Fruit fly (Drosophila melanogaster) whole organism, embryonic: Measurements from ENCODE around the gene CG18749.

Experiments used
- B-H1 ChIP-seq: fragments of 200-800 bp; sonication (Bioruptor generic); IDR thresholded peaks from 3 replicates; pipeline ENCODE4 v1.3.6; 2022; ENCODE audit warnings: missing biosample characterization, missing genetic modification characterization
- B-H2 ChIP-seq: fragments of 200-800 bp; sonication (Bioruptor generic); optimal IDR thresholded peaks from 2 replicates; lab custom pipeline; 2018; ENCODE audit warnings: missing biosample characterization, mild to moderate bottlenecking, missing genetic modification characterization
- Bgb ChIP-seq: fragments of 200-800 bp; sonication (Bioruptor generic); IDR thresholded peaks from 2 replicates; pipeline ENCODE4 v1.3.6; 2022; ENCODE audit warnings: missing biosample characterization, missing genetic modification characterization; ENCODE audit not compliant: partially characterized antibody
- CG14441 ChIP-seq: fragments of 200-800 bp; sonication (Bioruptor generic); IDR thresholded peaks from 2 replicates; pipeline ENCODE4 v1.3.6; 2022; ENCODE audit warnings: missing biosample characterization, missing genetic modification characterization
- CG15479 ChIP-seq: fragments of 200-800 bp; sonication (Bioruptor generic); optimal IDR thresholded peaks from 3 replicates; lab custom pipeline; 2019; ENCODE audit warnings: missing biosample characterization, mild to moderate bottlenecking, missing genetic modification characterization, moderate library complexity
- CG17612 ChIP-seq: fragments of 200-800 bp; sonication (Bioruptor generic); IDR thresholded peaks from 2 replicates; pipeline ENCODE4 v1.3.6; 2022; ENCODE audit warnings: missing biosample characterization, missing genetic modification characterization
- CG1792 ChIP-seq: fragments of 200-800 bp; sonication (Bioruptor generic); optimal IDR thresholded peaks from 2 replicates; lab custom pipeline; 2016; ENCODE audit warnings: missing biosample characterization, missing genetic modification characterization
- CG18011 ChIP-seq: fragments of 200-800 bp; sonication (Bioruptor generic); optimal IDR thresholded peaks from 2 replicates; lab custom pipeline; 2017; ENCODE audit warnings: missing biosample characterization, missing genetic modification characterization, mild to moderate bottlenecking, moderate library complexity, missing genotype
- CG30020 ChIP-seq: fragments of 200-800 bp; optimal IDR thresholded peaks from 2 replicates; lab custom pipeline; 2019; ENCODE audit warnings: missing biosample characterization, mild to moderate bottlenecking, missing genetic modification characterization, moderate library complexity
- CG32767 ChIP-seq: fragments of 200-800 bp; sonication (Bioruptor generic); IDR thresholded peaks from 2 replicates; pipeline ENCODE4 v1.3.6; 2022; ENCODE audit warnings: missing biosample characterization, missing genetic modification characterization
- CG34224 ChIP-seq: fragments of 200-800 bp; sonication (Bioruptor generic); IDR thresholded peaks from 3 replicates; pipeline ENCODE4 v1.3.6; 2022; ENCODE audit warnings: missing biosample characterization, missing genetic modification characterization; ENCODE audit not compliant: partially characterized antibody
- CG3847 ChIP-seq: fragments of 200-800 bp; sonication (Bioruptor generic); IDR thresholded peaks from 2 replicates; pipeline ENCODE4 v1.3.6; 2022; ENCODE audit warnings: missing biosample characterization, missing genetic modification characterization
- CG4360 ChIP-seq: fragments of 200-800 bp; sonication (Bioruptor generic); IDR thresholded peaks from 2 replicates; pipeline ENCODE4 v1.3.6; 2022; ENCODE audit warnings: missing biosample characterization, missing genetic modification characterization
- CG4617 ChIP-seq: fragments of 200-800 bp; sonication (Bioruptor generic); optimal IDR thresholded peaks from 3 replicates; lab custom pipeline; 2016; ENCODE audit warnings: missing biosample characterization, missing genetic modification characterization, borderline replicate concordance
- CG6683 ChIP-seq: fragments of 200-800 bp; sonication (Bioruptor generic); optimal IDR thresholded peaks from 2 replicates; lab custom pipeline; 2017; ENCODE audit warnings: missing biosample characterization, mild to moderate bottlenecking, missing genetic modification characterization, missing genetic modification reagents
- CG7745 ChIP-seq: fragments of 200-800 bp; sonication (Bioruptor generic); optimal IDR thresholded peaks from 2 replicates; lab custom pipeline; 2018; ENCODE audit warnings: missing biosample characterization, mild to moderate bottlenecking, missing genetic modification characterization, moderate library complexity
- CG8359 ChIP-seq: fragments of 200-800 bp; sonication (Bioruptor generic); optimal IDR thresholded peaks from 2 replicates; lab custom pipeline; 2017; ENCODE audit warnings: missing biosample characterization, mild to moderate bottlenecking, missing genetic modification characterization, borderline replicate concordance
- CG8478 ChIP-seq: fragments of >200 bp; optimal IDR thresholded peaks from 2 replicates; lab custom pipeline; 2018
- CG9609 ChIP-seq: fragments of 200-800 bp; sonication (Bioruptor generic); optimal IDR thresholded peaks from 3 replicates; lab custom pipeline; 2016; ENCODE audit warnings: missing biosample characterization, missing genetic modification characterization
- D19B ChIP-seq: fragments of 200-800 bp; sonication (Bioruptor generic); optimal IDR thresholded peaks from 2 replicates; lab custom pipeline; 2017; ENCODE audit warnings: missing biosample characterization, mild to moderate bottlenecking, missing genetic modification characterization
- Deaf1 ChIP-seq: fragments of 200-800 bp; optimal IDR thresholded peaks from 3 replicates; lab custom pipeline; 2019; ENCODE audit warnings: missing biosample characterization, mild to moderate bottlenecking, missing genetic modification characterization, moderate library complexity
- Doc2 ChIP-seq: fragments of 200-800 bp; sonication (Bioruptor generic); IDR thresholded peaks from 2 replicates; pipeline ENCODE4 v1.3.6; 2022; ENCODE audit warnings: missing biosample characterization, missing genetic modification characterization
- Elba2 ChIP-seq: fragments of 200-800 bp; sonication (Bioruptor generic); optimal IDR thresholded peaks from 3 replicates; lab custom pipeline; 2016; ENCODE audit warnings: missing biosample characterization, missing genetic modification characterization
- GATAe ChIP-seq: fragments of 200-800 bp; sonication (Bioruptor generic); conservative IDR thresholded peaks from 2 replicates; pipeline ENCODE4 v1.3.6; 2022; ENCODE audit warnings: missing biosample characterization, missing genetic modification characterization
- Gug ChIP-seq: fragments of 200-800 bp; sonication (Bioruptor generic); IDR thresholded peaks from 4 replicates; pipeline ENCODE4 v1.3.6; 2022; ENCODE audit warnings: missing biosample characterization, missing genetic modification characterization
- Hey ChIP-seq: fragments of 200-800 bp; sonication (Bioruptor generic); optimal IDR thresholded peaks from 3 replicates; lab custom pipeline; 2018; ENCODE audit warnings: missing biosample characterization, mild to moderate bottlenecking, missing genetic modification characterization
- HmgZ ChIP-seq: fragments of 200-800 bp; sonication (Bioruptor generic); optimal IDR thresholded peaks from 2 replicates; lab custom pipeline; 2018; ENCODE audit warnings: missing biosample characterization, mild to moderate bottlenecking, missing genetic modification characterization
- Hr39 ChIP-seq: fragments of >200 bp; optimal IDR thresholded peaks from 2 replicates; lab custom pipeline; 2017
- Hr78 ChIP-seq, 2 experiments: fragments of 200-800 bp in 1 of 2; fragments of >200 bp in 1 of 2; sonication (Bioruptor generic) in 1 of 2; optimal IDR thresholded peaks; 2 replicates each; lab custom pipeline; 2017 to 2019; ENCODE audit warnings: missing biosample characterization in 2 of 2, missing genetic modification characterization in 2 of 2, mild to moderate bottlenecking in 1 of 2, moderate library complexity in 1 of 2
- MESR4 ChIP-seq: fragments of 200-800 bp; sonication (Bioruptor generic); optimal IDR thresholded peaks from 2 replicates; lab custom pipeline; 2018; ENCODE audit warnings: missing biosample characterization, mild to moderate bottlenecking, missing genetic modification characterization, moderate library complexity
- Meics ChIP-seq: fragments of 200-800 bp; sonication (Bioruptor generic); optimal IDR thresholded peaks from 2 replicates; lab custom pipeline; 2017; ENCODE audit warnings: missing biosample characterization, mild to moderate bottlenecking, missing genetic modification characterization
- Nf-YA ChIP-seq: fragments of 200-800 bp; sonication (Bioruptor generic); IDR thresholded peaks from 2 replicates; pipeline ENCODE4 v1.3.6; 2022; ENCODE audit warnings: missing biosample characterization, missing genetic modification characterization
- Oaz ChIP-seq: fragments of 200-800 bp; sonication (Bioruptor generic); IDR thresholded peaks from 2 replicates; pipeline ENCODE4 v1.3.6; 2022; ENCODE audit warnings: missing biosample characterization, missing genetic modification characterization
- Sry-β ChIP-seq: fragments of 200-800 bp; sonication (Bioruptor generic); optimal IDR thresholded peaks from 2 replicates; lab custom pipeline; 2018; ENCODE audit warnings: missing biosample characterization, mild to moderate bottlenecking, missing genetic modification characterization, moderate library complexity
- Xrp1 ChIP-seq: fragments of 200-800 bp; sonication (Bioruptor generic); IDR thresholded peaks from 2 replicates; pipeline ENCODE4 v1.3.6; 2022; ENCODE audit warnings: missing biosample characterization, missing genetic modification characterization
- amos ChIP-seq: fragments of 200-800 bp; sonication (Bioruptor generic); IDR thresholded peaks from 2 replicates; pipeline ENCODE4 v1.3.6; 2022; ENCODE audit warnings: missing biosample characterization, missing genetic modification characterization; ENCODE audit not compliant: partially characterized antibody
- corto ChIP-seq: fragments of 200-800 bp; sonication (Bioruptor generic); optimal IDR thresholded peaks from 2 replicates; lab custom pipeline; 2016; ENCODE audit warnings: missing biosample characterization, mild to moderate bottlenecking, missing genetic modification characterization, moderate library complexity
- en ChIP-seq: fragments of 200-800 bp; sonication (Bioruptor generic); optimal IDR thresholded peaks from 2 replicates; lab custom pipeline; 2016; ENCODE audit warnings: missing biosample characterization, missing genetic modification characterization
- gsb-n ChIP-seq: fragments of 200-800 bp; sonication (Bioruptor generic); optimal IDR thresholded peaks from 3 replicates; lab custom pipeline; 2018; ENCODE audit warnings: missing biosample characterization, mild to moderate bottlenecking, missing genetic modification characterization
- kni ChIP-seq: fragments of 200-800 bp; sonication (Bioruptor generic); optimal IDR thresholded peaks from 3 replicates; lab custom pipeline; 2017; ENCODE audit warnings: mild to moderate bottlenecking, missing biosample characterization, missing genetic modification reagents, missing genetic modification characterization
- lola ChIP-seq, 3 experiments: fragments of >200 bp in 2 of 3; fragments of 200-800 bp in 1 of 3; sonication (Bioruptor generic) in 1 of 3; optimal IDR thresholded peaks; 2 replicates each; lab custom pipeline; 2017 to 2019; ENCODE audit warnings: missing biosample characterization in 3 of 3, missing genetic modification characterization in 3 of 3, mild to moderate bottlenecking in 1 of 3, moderate library complexity in 1 of 3
- salm ChIP-seq: fragments of 200-800 bp; sonication (Bioruptor generic); optimal IDR thresholded peaks from 2 replicates; lab custom pipeline; 2018; ENCODE audit warnings: missing biosample characterization, mild to moderate bottlenecking, missing genetic modification characterization
- sd ChIP-seq: fragments of 200-800 bp; sonication (Bioruptor generic); optimal IDR thresholded peaks from 3 replicates; lab custom pipeline; 2018; ENCODE audit warnings: missing biosample characterization, mild to moderate bottlenecking, missing genetic modification characterization, moderate library complexity
- sens-2 ChIP-seq: fragments of 200-800 bp; sonication (Bioruptor generic); IDR thresholded peaks from 2 replicates; pipeline ENCODE4 v1.3.6; 2022; ENCODE audit warnings: missing biosample characterization, missing genetic modification characterization
- shn ChIP-seq: fragments of 200-800 bp; sonication (Bioruptor generic); optimal IDR thresholded peaks from 3 replicates; lab custom pipeline; 2016; ENCODE audit warnings: missing biosample characterization, missing genetic modification characterization
- slbo ChIP-seq: fragments of 200-800 bp; sonication (Bioruptor generic); IDR thresholded peaks from 2 replicates; pipeline ENCODE4 v1.3.6; 2022; ENCODE audit warnings: missing biosample characterization, missing genetic modification characterization
- so ChIP-seq: fragments of 200-800 bp; sonication (Bioruptor generic); IDR thresholded peaks from 3 replicates; pipeline ENCODE4 v1.3.6; 2022; ENCODE audit warnings: missing biosample characterization, missing genetic modification characterization
- stwl ChIP-seq: fragments of 200-800 bp; sonication (Bioruptor generic); optimal IDR thresholded peaks from 3 replicates; lab custom pipeline; 2018; ENCODE audit warnings: missing biosample characterization, mild to moderate bottlenecking, missing genetic modification characterization, moderate library complexity
- tio ChIP-seq: fragments of 200-800 bp; sonication (Bioruptor generic); optimal IDR thresholded peaks from 2 replicates; lab custom pipeline; 2017; ENCODE audit warnings: missing biosample characterization, missing genetic modification characterization, inconsistent platforms
- vnd ChIP-seq: fragments of 200-800 bp; sonication (Bioruptor generic); IDR thresholded peaks from 3 replicates; pipeline ENCODE4 v1.3.6; 2022; ENCODE audit warnings: missing biosample characterization, missing genetic modification characterization; ENCODE audit not compliant: partially characterized antibody
- wor ChIP-seq: fragments of 200-800 bp; sonication (Bioruptor generic); IDR thresholded peaks from 2 replicates; pipeline ENCODE4 v1.3.6; 2022; ENCODE audit warnings: missing biosample characterization, missing genetic modification characterization

CG18749 gene

DNA sequence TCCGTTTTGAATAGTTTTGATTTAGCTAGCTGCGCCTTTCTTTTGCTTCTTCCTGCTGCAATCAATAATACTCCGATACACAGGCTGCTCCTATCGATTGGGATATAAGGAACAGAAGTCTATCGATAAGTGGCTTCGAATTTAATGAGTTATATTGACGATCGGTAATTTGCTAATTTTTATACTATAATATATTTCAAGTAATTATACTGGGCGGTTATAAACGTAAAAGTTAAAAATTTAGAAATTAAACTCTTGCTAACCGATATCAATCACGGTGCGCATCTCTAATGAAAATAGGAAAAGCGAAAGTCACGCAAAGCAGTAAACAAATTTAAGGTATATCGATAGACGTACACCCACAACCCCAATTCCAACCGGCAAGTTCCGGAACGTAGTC is at the start of gene CG18749, which contains the start of the genes CG9636 and CG33722 (continued):
- TF ChIP-seq CG30020 (tag; lab: Kevin White, UChicago) (peak; percentile 69), B-H1 (GFP tag; lab: Robert Waterston, UW) (peak; percentile 53; the same call in 2 of the 3 replicates), Nf-YA (GFP tag; lab: Robert Waterston, UW) (no peak), CG18011 (GFP tag; lab: Kevin White, UChicago) (peak; percentile 65), gsb-n (tag; lab: Kevin White, UChicago) (peak; percentile 67), CG32767 (GFP tag; lab: Robert Waterston, UW) (no peak), CG7745 (tag; lab: Kevin White, UChicago) (no peak), sens-2 (GFP tag; lab: Robert Waterston, UW) (peak; percentile 37; the same call in 1 of the 2 replicates), CG6683 (GFP tag; lab: Kevin White, UChicago) (peak; percentile 44), slbo (GFP tag; lab: Robert Waterston, UW) (peak; percentile 67; the same call in 1 of the 2 replicates), CG14441 (GFP tag; lab: Robert Waterston, UW) (peak; percentile 68), CG3847 (GFP tag; lab: Robert Waterston, UW) (peak; percentile 63), corto (GFP tag; lab: Kevin White, UChicago) (peak; percentile 81), wor (no peak), Sry-β (GFP tag; lab: Kevin White, UChicago) (peak; percentile 77), stwl (tag; lab: Kevin White, UChicago) (peak; percentile 94), tio (peak; percentile 15), Hr78 (GFP tag; optimal IDR thresholded peaks at IDR 0.05; lab: Kevin White, UChicago) (no peak), Doc2 (GFP tag; lab: Robert Waterston, UW) (no peak), Deaf1 (tag; lab: Kevin White, UChicago) (peak; percentile 37), Hey (tag; lab: Kevin White, UChicago) (no peak), D19B (GFP tag; lab: Kevin White, UChicago) (no peak), amos (GFP tag; lab: Robert Waterston, UW) (peak; percentile 88), vnd (GFP tag; lab: Robert Waterston, UW) (peak; percentile 95), en (GFP tag; lab: Kevin White, UChicago) (no peak), lola (GFP tag; optimal IDR thresholded peaks at IDR 0.05; lab: Kevin White, UChicago) (peak in 1 of 3 experiments; percentile 71), shn (no peak), CG17612 (no peak), Elba2 (GFP tag; lab: Kevin White, UChicago) (peak; percentile 42), GATAe (GFP tag; lab: Robert Waterston, UW) (no peak), Meics (GFP tag; lab: Kevin White, UChicago) (peak; percentile 60), Hr39 (no peak), CG8359 (no peak), salm (tag; lab: Kevin White, UChicago) (peak; percentile 35), so (GFP tag; lab: Robert Waterston, UW) (no peak), CG8478 (no peak), Xrp1 (peak; percentile 78), Oaz (no peak), CG1792 (no peak), B-H2 (peak; percentile 71), Bgb (GFP tag; lab: Robert Waterston, UW) (peak; percentile 93), CG4360 (GFP tag; lab: Robert Waterston, UW) (0 out of 2 replicates have a peak, but pooled peaks have one; percentile 12), kni (GFP tag; lab: Kevin White, UChicago) (peak; percentile 22), HmgZ (tag; lab: Kevin White, UChicago) (peak; percentile 78), Gug (GFP tag; lab: Robert Waterston, UW) (0 out of 4 replicates have a peak, but pooled peaks have one; percentile 31), CG34224 (GFP tag; lab: Robert Waterston, UW) (peak; percentile 97), MESR4 (no peak), CG15479 (GFP tag; lab: Kevin White, UChicago) (no peak), CG9609 (GFP tag; lab: Kevin White, UChicago) (peak; percentile 12), CG4617 (peak; percentile 73), sd (tag; lab: Kevin White, UChicago) (peak; percentile 49)
